Fruit fly (Drosophila melanogaster) whole organism, embryonic: ENCODE results near the gene CG44090.

Experiments
- CG17568 ChIP-seq: fragments of 200-800 bp; sonication (Bioruptor generic); optimal IDR thresholded peaks from 2 replicates; lab custom pipeline; 2018; ENCODE audit warnings: missing biosample characterization, mild to moderate bottlenecking, missing genetic modification characterization, moderate library complexity
- CG4424 ChIP-seq: fragments of 200-800 bp; sonication (Bioruptor generic); optimal IDR thresholded peaks from 3 replicates; lab custom pipeline; 2016; ENCODE audit warnings: missing biosample characterization, missing genetic modification characterization
- Dref ChIP-seq: fragments of 200-800 bp; sonication (Bioruptor generic); IDR thresholded peaks from 2 replicates; pipeline ENCODE4 v1.3.6; 2022; ENCODE audit warnings: missing biosample characterization, missing genetic modification characterization
- YL-1 ChIP-seq: fragments of 200-800 bp; sonication (Bioruptor generic); optimal IDR thresholded peaks from 3 replicates; lab custom pipeline; 2017; ENCODE audit warnings: missing biosample characterization, mild to moderate bottlenecking, missing genetic modification characterization
- h ChIP-seq: fragments of >200 bp; optimal IDR thresholded peaks from 2 replicates; lab custom pipeline; 2017
- psq ChIP-seq: fragments of 200-800 bp; sonication (Bioruptor generic); optimal IDR thresholded peaks from 2 replicates; lab custom pipeline; 2017; ENCODE audit warnings: missing biosample characterization, missing genetic modification characterization

DNA sequence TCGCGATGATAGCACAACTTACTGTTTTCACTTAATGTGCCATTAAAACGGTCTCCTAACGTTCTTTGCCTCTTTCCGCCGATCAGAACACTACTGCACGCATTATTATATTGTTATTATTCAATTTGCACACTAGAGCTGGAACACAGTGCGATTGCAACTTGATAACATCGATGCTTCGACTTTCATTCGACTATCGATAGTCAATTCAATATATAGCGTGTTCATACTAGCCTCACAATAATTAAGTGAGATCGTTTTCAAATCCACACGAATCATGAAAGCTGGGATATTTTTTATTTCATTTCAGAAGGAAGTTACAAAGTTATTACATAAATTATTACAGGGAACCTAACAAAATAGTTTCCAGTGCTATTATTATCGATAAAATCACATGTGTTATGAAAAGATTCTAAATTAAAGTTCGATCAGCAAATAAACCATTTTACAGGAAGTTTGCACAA is 32.9 kb downstream of the CG44090 start:
- TF ChIP-seq h (lab: Kevin White, UChicago) (no peak), CG4424 (GFP tag; lab: Kevin White, UChicago) (no peak), Dref (peak; percentile 92), YL-1 (GFP tag; lab: Kevin White, UChicago) (peak; percentile 62), CG17568 (GFP tag; lab: Kevin White, UChicago) (no peak), psq (GFP tag; lab: Kevin White, UChicago) (no peak)
